Worm (Caenorhabditis elegans) whole organism, midembryonic: ENCODE data around the gene ceh-57.

Experiments
- T22C8.4 ChIP-seq: fragments of 200-800 bp; sonication (Bioruptor generic); IDR thresholded peaks from 2 replicates; pipeline ENCODE4 v1.3.6; 2022; ENCODE audit warnings: missing genetic modification characterization, missing compliant biosample characterization
- cog-1 ChIP-seq: sonication (generic microtip); optimal IDR thresholded peaks from 2 replicates; lab custom pipeline; 2016; ENCODE audit warnings: missing genetic modification characterization, missing compliant biosample characterization
- flt-1 ChIP-seq: fragments of 200-800 bp; sonication (Bioruptor generic); IDR thresholded peaks from 2 replicates; pipeline ENCODE4 v1.3.6; 2022; ENCODE audit warnings: missing genetic modification characterization, missing compliant biosample characterization
- med-1 ChIP-seq: sonication (generic microtip); optimal IDR thresholded peaks from 2 replicates; lab custom pipeline; 2017; ENCODE audit warnings: missing genetic modification characterization, mild to moderate bottlenecking, missing compliant biosample characterization, antibody characterized with exemption, missing genetic modification reagents; ENCODE audit not compliant: insufficient read depth
- ref-1 ChIP-seq: fragments of 200-800 bp; sonication (Bioruptor generic); conservative IDR thresholded peaks from 2 replicates; pipeline ENCODE4 v1.3.6; 2022; ENCODE audit warnings: missing genetic modification reagents, missing genetic modification characterization, missing compliant biosample characterization
- tab-1 ChIP-seq: fragments of 200-800 bp; sonication (Bioruptor generic); IDR thresholded peaks from 2 replicates; pipeline ENCODE4 v1.3.6; 2022; ENCODE audit warnings: missing genetic modification characterization, missing compliant biosample characterization
- ztf-23 ChIP-seq: fragments of 200-800 bp; sonication (Bioruptor generic); IDR thresholded peaks from 2 replicates; pipeline ENCODE4 v1.3.6; 2022; ENCODE audit warnings: missing genetic modification reagents, missing genetic modification characterization, missing compliant biosample characterization
- ztf-29 ChIP-seq: fragments of 200-800 bp; sonication (Bioruptor generic); IDR thresholded peaks from 2 replicates; pipeline ENCODE4 v1.3.6; 2022; ENCODE audit warnings: missing genetic modification reagents, missing genetic modification characterization, missing compliant biosample characterization

DNA sequence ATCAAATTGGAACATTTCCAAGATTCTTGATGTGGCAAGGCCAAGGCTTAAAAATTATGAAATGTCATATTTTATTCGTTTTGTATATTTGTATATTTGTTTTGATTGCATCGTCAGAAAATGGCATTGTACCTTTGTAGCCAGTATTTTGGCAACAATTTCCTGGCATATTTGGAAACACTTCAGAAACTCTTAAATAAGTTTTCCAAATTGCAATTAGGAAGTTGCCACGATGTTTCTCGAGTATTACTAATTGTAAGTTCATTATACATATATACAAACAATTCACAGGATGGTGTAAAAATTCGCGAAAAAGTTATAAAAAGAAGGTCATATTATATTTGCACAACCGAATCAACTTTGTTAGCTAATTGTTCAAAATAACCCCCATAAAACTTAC lies 51.8 kb downstream of the ceh-57 start, which contains the start of gene idpp-8:
- no peak for TF ChIP-seq flt-1 (GFP tag; lab: Robert Waterston, UW)
- no peak for TF ChIP-seq cog-1 (tag; lab: Kevin White, UChicago)
- TF ChIP-seq med-1: no peak
- no peak for TF ChIP-seq T22C8.4 (GFP tag; lab: Robert Waterston, UW)
- TF ChIP-seq ref-1 (GFP tag; lab: Robert Waterston, UW): no peak
- TF ChIP-seq ztf-29 (GFP tag; lab: Robert Waterston, UW): no peak
- TF ChIP-seq ztf-23 (GFP tag; lab: Robert Waterston, UW): no peak
- no peak for TF ChIP-seq tab-1 (GFP tag; lab: Robert Waterston, UW)
